Worm (Caenorhabditis elegans): ENCODE measurements around the gene F52E4.5.

Gene F52E4.5

DNA sequence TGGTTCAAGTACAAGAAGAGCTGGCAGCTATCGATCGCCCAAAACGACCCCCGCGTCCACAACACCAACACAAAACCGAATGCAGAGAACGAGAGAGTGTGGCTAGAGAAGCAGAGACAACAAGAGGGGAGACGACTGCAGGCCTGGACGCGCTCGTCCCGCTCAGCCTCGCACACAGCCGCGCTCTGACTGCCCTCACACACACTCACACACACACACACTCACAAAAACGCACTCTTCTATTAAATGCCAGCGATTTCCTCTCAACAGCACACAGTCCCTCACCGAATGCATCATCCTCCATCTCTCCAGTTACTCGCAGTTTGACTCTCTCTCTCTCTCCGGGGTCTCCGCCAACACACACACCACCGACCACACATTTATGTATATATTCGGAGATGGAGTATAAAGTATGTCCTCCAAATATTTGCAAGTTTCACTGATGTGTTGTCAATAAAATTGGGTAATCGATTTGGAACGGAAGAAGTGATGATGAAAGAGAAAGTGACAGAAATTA, 40.5 kb upstream of the F52E4.5 start (continued):
- TF ChIP-seq ceh-88 (GFP tag; IDR thresholded peaks at IDR 0.05) (peak; percentile 38; the same call in 1 of the 2 replicates), nhr-28 (tag; optimal IDR thresholded peaks at IDR 0.05) (no peak), aly-2 (tag; optimal IDR thresholded peaks at IDR 0.05) (peak; percentile 80), nhr-84 (tag; optimal IDR thresholded peaks at IDR 0.05) (no peak), sptf-1 (tag; optimal IDR thresholded peaks at IDR 0.05) (no peak), tbx-2 (tag; optimal IDR thresholded peaks at IDR 0.05) (peak; percentile 93), ceh-90 (tag; optimal IDR thresholded peaks at IDR 0.05) (no peak), egl-13 (tag; optimal IDR thresholded peaks at IDR 0.05) (peak; percentile 86), ceh-63 (GFP tag; optimal IDR thresholded peaks at IDR 0.05) (no peak), nhr-47 (tag; optimal IDR thresholded peaks at IDR 0.05) (peak; percentile 91), C16A3.4 (tag; optimal IDR thresholded peaks at IDR 0.05) (peak; percentile 95), lir-3 (tag; optimal IDR thresholded peaks at IDR 0.05; ENCODE audit: poor library complexity) (peak; percentile 89), lsy-2 (tag; optimal IDR thresholded peaks at IDR 0.05) (peak; percentile 72 to 91), C34B4.2 (tag; optimal IDR thresholded peaks at IDR 0.05) (no peak), ets-5 (GFP tag; IDR thresholded peaks at IDR 0.05) (no peak), pax-3 (tag; optimal IDR thresholded peaks at IDR 0.05) (peak; percentile 75), zip-4 (GFP tag; optimal IDR thresholded peaks at IDR 0.05) (peak; percentile 69), nhr-77 (tag; optimal IDR thresholded peaks at IDR 0.05) (peak; percentile 91), jun-1 (tag; optimal IDR thresholded peaks at IDR 0.05) (peak; percentile 96), nhr-19 (GFP tag; conservative IDR thresholded peaks at IDR 0.05) (peak; percentile 85), fkh-4 (tag; optimal IDR thresholded peaks at IDR 0.05; ENCODE audit: borderline replicate concordance) (peak; percentile 14), rnt-1 (tag; optimal IDR thresholded peaks at IDR 0.05) (peak; percentile 86), snpc-4 (tag; optimal IDR thresholded peaks at IDR 0.05) (peak; percentile 18), ztf-11 (tag; optimal IDR thresholded peaks at IDR 0.05) (peak in 1 of 2 experiments; percentile 80), mef-2 (tag; optimal IDR thresholded peaks at IDR 0.05) (peak; percentile 83), irx-1 (tag; optimal IDR thresholded peaks at IDR 0.05) (peak; percentile 69), efl-1 (optimal IDR thresholded peaks at IDR 0.05) (peak; percentile 64 to 72), efl-1 (GFP tag; optimal IDR thresholded peaks at IDR 0.05 in 1 of 2) (peak; percentile 34 to 93), unc-98 (GFP tag; IDR thresholded peaks at IDR 0.05) (no peak), hpl-2 (GFP tag; optimal IDR thresholded peaks at IDR 0.05) (peak; percentile 75), nhr-90 (tag; optimal IDR thresholded peaks at IDR 0.05; ENCODE audit: poor library complexity) (peak; percentile 86), snu-23 (GFP tag; optimal IDR thresholded peaks at IDR 0.05) (peak; percentile 98), lin-13 (GFP tag; optimal IDR thresholded peaks at IDR 0.05) (peak; percentile 88), isw-1 (GFP tag; IDR thresholded peaks at IDR 0.05) (peak; percentile 77), nhr-76 (tag; optimal IDR thresholded peaks at IDR 0.05) (no peak), fos-1 (tag; optimal IDR thresholded peaks at IDR 0.05) (peak; percentile 88), mab-9 (GFP tag; IDR thresholded peaks at IDR 0.05) (peak; percentile 58; the same call in 1 of the 2 replicates), aha-1 (tag; optimal IDR thresholded peaks at IDR 0.05) (no peak), fkh-8 (tag; optimal IDR thresholded peaks at IDR 0.05) (peak; percentile 94), ceh-8 (GFP tag; optimal IDR thresholded peaks at IDR 0.05) (peak; percentile 76)

DNA sequence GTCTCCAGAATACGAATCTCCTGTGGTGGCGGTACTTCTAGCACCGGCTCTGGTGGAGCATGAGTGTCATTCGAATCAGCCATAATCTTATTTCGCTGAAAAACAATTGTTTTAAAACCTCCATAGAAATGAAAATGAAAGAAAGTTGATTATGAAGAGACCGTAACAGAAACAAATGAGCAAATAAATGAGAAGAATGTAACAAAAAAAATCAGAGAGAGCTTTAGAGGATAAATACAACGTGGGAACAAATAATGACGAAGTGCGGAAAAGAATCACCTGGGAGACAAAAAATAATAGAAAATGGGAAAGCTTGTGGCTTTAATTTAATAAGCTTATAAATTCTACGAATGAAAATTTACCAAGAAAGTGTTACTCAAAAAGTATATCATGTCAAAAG, 39.8 kb upstream of the F52E4.5 start, which contains the start of gene spc-1:
Gene spc-1 (minus strand): TSS at position 101 of the 400 bp plus-strand sequence.
- TF ChIP-seq lin-39 (tag; optimal IDR thresholded peaks at IDR 0.05) (no peak), pqm-1 (tag; optimal IDR thresholded peaks at IDR 0.05) (no peak), zip-4 (GFP tag; optimal IDR thresholded peaks at IDR 0.05) (no peak), xbp-1 (tag; optimal IDR thresholded peaks at IDR 0.05) (no peak), fkh-10 (GFP tag; optimal IDR thresholded peaks at IDR 0.05) (no peak), ceh-8 (GFP tag; optimal IDR thresholded peaks at IDR 0.05) (no peak), Y116A8C.19 (tag; optimal IDR thresholded peaks at IDR 0.05; ENCODE audit: borderline replicate concordance) (no peak), sup-37 (GFP tag; optimal IDR thresholded peaks at IDR 0.05) (no peak), fkh-8 (tag; optimal IDR thresholded peaks at IDR 0.05) (no peak), lsy-2 (tag; optimal IDR thresholded peaks at IDR 0.05) (no peak), nhr-28 (tag; optimal IDR thresholded peaks at IDR 0.05) (no peak), unc-30 (tag; optimal IDR thresholded peaks at IDR 0.05) (no peak), nhr-77 (tag; optimal IDR thresholded peaks at IDR 0.05) (no peak), nhr-11 (tag; optimal IDR thresholded peaks at IDR 0.05) (no peak), lin-35 (GFP tag; optimal IDR thresholded peaks at IDR 0.05) (no peak), alr-1 (tag; optimal IDR thresholded peaks at IDR 0.05; ENCODE audit: borderline replicate concordance) (no peak), fos-1 (tag; optimal IDR thresholded peaks at IDR 0.05) (no peak)

All from whole organism, L1 larva.